Worm (Caenorhabditis elegans): Measurements from ENCODE around the gene srw-76.

- TF ChIP-seq nhr-11 (tag; optimal IDR thresholded peaks at IDR 0.05) (no peak), nfya-1 (tag; optimal IDR thresholded peaks at IDR 0.05) (no peak), ama-1 (optimal IDR thresholded peaks at IDR 0.05) (no peak), unc-86 (tag; optimal IDR thresholded peaks at IDR 0.05) (no peak), hlh-6 (tag; optimal IDR thresholded peaks at IDR 0.05) (no peak), ceh-45 (GFP tag; IDR thresholded peaks at IDR 0.05) (no peak), tbx-7 (tag; optimal IDR thresholded peaks at IDR 0.05) (no peak)
Measured at ce11 chrV:16675553-16675952, 37.4 kb upstream of the srw-76 start, which contains the start of gene srz-1.
